Fruit fly (Drosophila melanogaster): ENCODE measurements around the gene TMEM216.
A peak's percentile ranks its signal among the peaks of the same experiment; 100 is the strongest.

The TMEM216 gene

dm6 chr3R:8739161-8739783 is 23.2 kb downstream of the TMEM216 start:
- TF ChIP-seq CG8159 (tag; optimal IDR thresholded peaks at IDR 0.05) (peak; percentile 76), Pif1A (GFP tag; optimal IDR thresholded peaks at IDR 0.05) (no peak), D1 (tag; optimal IDR thresholded peaks at IDR 0.05) (no peak), Pif1B (GFP tag; optimal IDR thresholded peaks at IDR 0.05) (no peak), fd96Ca (GFP tag; IDR thresholded peaks at IDR 0.05) (no peak), CG34367 (tag; optimal IDR thresholded peaks at IDR 0.05) (no peak), Snoo (tag; optimal IDR thresholded peaks at IDR 0.05) (peak; percentile 31), CG9948 (tag; optimal IDR thresholded peaks at IDR 0.05) (peak; percentile 11), CG17806 (tag; optimal IDR thresholded peaks at IDR 0.05) (peak; percentile 49), CG12605 (GFP tag; IDR thresholded peaks at IDR 0.05) (no peak), CG4496 (GFP tag; IDR thresholded peaks at IDR 0.05) (no peak), Ets98B (GFP tag; IDR thresholded peaks at IDR 0.05) (no peak), CG10348 (GFP tag; IDR thresholded peaks at IDR 0.05) (no peak), CG13204 (GFP tag; optimal IDR thresholded peaks at IDR 0.05) (no peak), CG15710 (tag; optimal IDR thresholded peaks at IDR 0.05) (peak; percentile 34), CG14655 (GFP tag; optimal IDR thresholded peaks at IDR 0.05) (no peak)

dm6 chr3R:8740118-8740517 is 24.1 kb downstream of the TMEM216 start:
- no peak for TF ChIP-seq Pif1B (GFP tag; optimal IDR thresholded peaks at IDR 0.05)
- no peak for TF ChIP-seq gl (tag; optimal IDR thresholded peaks at IDR 0.05)
- no peak for TF ChIP-seq EcR (GFP tag; optimal IDR thresholded peaks at IDR 0.05)
- TF ChIP-seq CG9948 (tag; optimal IDR thresholded peaks at IDR 0.05): no peak
- TF ChIP-seq Ets98B (GFP tag; IDR thresholded peaks at IDR 0.05): no peak
- TF ChIP-seq CG17806 (tag; optimal IDR thresholded peaks at IDR 0.05): no peak
- no peak for TF ChIP-seq CG15710 (tag; optimal IDR thresholded peaks at IDR 0.05)
- no peak for TF ChIP-seq Snoo (tag; optimal IDR thresholded peaks at IDR 0.05)
- no peak for TF ChIP-seq CG4496 (GFP tag; IDR thresholded peaks at IDR 0.05)
- TF ChIP-seq CG10348 (GFP tag; IDR thresholded peaks at IDR 0.05): no peak
- no peak for TF ChIP-seq fd96Ca (GFP tag; IDR thresholded peaks at IDR 0.05)
- TF ChIP-seq CG13204 (GFP tag; optimal IDR thresholded peaks at IDR 0.05): no peak
- TF ChIP-seq CG14655 (GFP tag; optimal IDR thresholded peaks at IDR 0.05): no peak
- TF ChIP-seq CG32121 (GFP tag; IDR thresholded peaks at IDR 0.05): no peak
- TF ChIP-seq CG8159 (tag; optimal IDR thresholded peaks at IDR 0.05): no peak
- TF ChIP-seq CG34367 (tag; optimal IDR thresholded peaks at IDR 0.05): no peak
- no peak for TF ChIP-seq D1 (tag; optimal IDR thresholded peaks at IDR 0.05)
- TF ChIP-seq CG8301 (tag; optimal IDR thresholded peaks at IDR 0.05): no peak

- TF ChIP-seq Ets98B (GFP tag; IDR thresholded peaks at IDR 0.05) (no peak), CG13204 (GFP tag; optimal IDR thresholded peaks at IDR 0.05) (no peak), CG17806 (tag; optimal IDR thresholded peaks at IDR 0.05) (no peak), gl (tag; optimal IDR thresholded peaks at IDR 0.05) (no peak), EcR (GFP tag; optimal IDR thresholded peaks at IDR 0.05) (no peak), Snoo (tag; optimal IDR thresholded peaks at IDR 0.05) (no peak), CG32121 (GFP tag; IDR thresholded peaks at IDR 0.05) (no peak), CG12605 (GFP tag; IDR thresholded peaks at IDR 0.05) (no peak), CG8301 (tag; optimal IDR thresholded peaks at IDR 0.05) (no peak), rn (GFP tag; IDR thresholded peaks at IDR 0.05) (no peak), D1 (tag; optimal IDR thresholded peaks at IDR 0.05) (no peak), CG10348 (GFP tag; IDR thresholded peaks at IDR 0.05) (no peak), CG15710 (tag; optimal IDR thresholded peaks at IDR 0.05) (no peak), fd96Ca (GFP tag; IDR thresholded peaks at IDR 0.05) (no peak), CG8159 (tag; optimal IDR thresholded peaks at IDR 0.05) (no peak), CG14655 (GFP tag; optimal IDR thresholded peaks at IDR 0.05) (no peak)
Observed at dm6 chr3R:8741248-8741647, 25.2 kb downstream of the TMEM216 start.

dm6 chr3R:8741941-8742340 is 25.9 kb downstream of the TMEM216 start:
- no peak for TF ChIP-seq CG12605 (GFP tag; IDR thresholded peaks at IDR 0.05)
- TF ChIP-seq CG15710 (tag; optimal IDR thresholded peaks at IDR 0.05): no peak
- TF ChIP-seq CG8159 (tag; optimal IDR thresholded peaks at IDR 0.05): no peak
- TF ChIP-seq Pif1B (GFP tag; optimal IDR thresholded peaks at IDR 0.05): no peak
- TF ChIP-seq CG4496 (GFP tag; IDR thresholded peaks at IDR 0.05): no peak
- TF ChIP-seq CG34367 (tag; optimal IDR thresholded peaks at IDR 0.05): no peak
- no peak for TF ChIP-seq EcR (GFP tag; optimal IDR thresholded peaks at IDR 0.05)
- no peak for TF ChIP-seq CG13204 (GFP tag; optimal IDR thresholded peaks at IDR 0.05)
- no peak for TF ChIP-seq CG14655 (GFP tag; optimal IDR thresholded peaks at IDR 0.05)
- TF ChIP-seq CG32121 (GFP tag; IDR thresholded peaks at IDR 0.05): no peak
- TF ChIP-seq Snoo (tag; optimal IDR thresholded peaks at IDR 0.05): no peak
- no peak for TF ChIP-seq CG9948 (tag; optimal IDR thresholded peaks at IDR 0.05)
- no peak for TF ChIP-seq rn (GFP tag; IDR thresholded peaks at IDR 0.05)
- TF ChIP-seq fd96Ca (GFP tag; IDR thresholded peaks at IDR 0.05): no peak
- no peak for TF ChIP-seq D1 (tag; optimal IDR thresholded peaks at IDR 0.05)
- TF ChIP-seq Pif1A (GFP tag; optimal IDR thresholded peaks at IDR 0.05): no peak
- no peak for TF ChIP-seq Ets98B (GFP tag; IDR thresholded peaks at IDR 0.05)
- TF ChIP-seq CG17806 (tag; optimal IDR thresholded peaks at IDR 0.05): no peak
- TF ChIP-seq CG10348 (GFP tag; IDR thresholded peaks at IDR 0.05): no peak
- no peak for TF ChIP-seq CG8301 (tag; optimal IDR thresholded peaks at IDR 0.05)

dm6 chr3R:8742661-8743060 is 26.6 kb downstream of the TMEM216 start:
- TF ChIP-seq fd96Ca (GFP tag; IDR thresholded peaks at IDR 0.05) (no peak), EcR (GFP tag; optimal IDR thresholded peaks at IDR 0.05) (peak; percentile 65), D1 (tag; optimal IDR thresholded peaks at IDR 0.05) (no peak), CG15710 (tag; optimal IDR thresholded peaks at IDR 0.05) (no peak)

dm6 chr3R:8744198-8744597 is 28.2 kb downstream of the TMEM216 start:
- TF ChIP-seq CG12605 (GFP tag; IDR thresholded peaks at IDR 0.05) (0 out of 2 replicates have a peak, but pooled peaks have one; percentile 19), gl (tag; optimal IDR thresholded peaks at IDR 0.05) (no peak), EcR (GFP tag; optimal IDR thresholded peaks at IDR 0.05) (no peak), D1 (tag; optimal IDR thresholded peaks at IDR 0.05) (no peak), CG17806 (tag; optimal IDR thresholded peaks at IDR 0.05) (peak; percentile 48), Snoo (tag; optimal IDR thresholded peaks at IDR 0.05) (peak; percentile 46), Pif1B (GFP tag; optimal IDR thresholded peaks at IDR 0.05) (peak; percentile 61), rn (GFP tag; IDR thresholded peaks at IDR 0.05) (no peak), Pif1A (GFP tag; optimal IDR thresholded peaks at IDR 0.05) (peak; percentile 75), CG15710 (tag; optimal IDR thresholded peaks at IDR 0.05) (peak; percentile 21), CG8159 (tag; optimal IDR thresholded peaks at IDR 0.05) (peak; percentile 10), CG8301 (tag; optimal IDR thresholded peaks at IDR 0.05) (peak; percentile 30), CG14655 (GFP tag; optimal IDR thresholded peaks at IDR 0.05) (peak; percentile 44), CG10348 (GFP tag; IDR thresholded peaks at IDR 0.05) (no peak), Ets98B (GFP tag; IDR thresholded peaks at IDR 0.05) (peak; percentile 35; the same call in 1 of the 2 replicates), CG34367 (tag; optimal IDR thresholded peaks at IDR 0.05) (no peak), fd96Ca (GFP tag; IDR thresholded peaks at IDR 0.05) (peak; percentile 74), CG13204 (GFP tag; optimal IDR thresholded peaks at IDR 0.05) (no peak), CG9948 (tag; optimal IDR thresholded peaks at IDR 0.05) (peak; percentile 34), CG4496 (GFP tag; IDR thresholded peaks at IDR 0.05) (peak; percentile 24; the same call in 1 of the 3 replicates), CG32121 (GFP tag; IDR thresholded peaks at IDR 0.05) (no peak; the same call in 1 of the 2 replicates)

Measured in whole organism, pupa.